Fruit fly (Drosophila melanogaster) whole organism, embryonic: ENCODE results near the gene CG32192.

Experiments
- Atf-2 ChIP-seq: fragments of 200-800 bp; sonication (Bioruptor generic); optimal IDR thresholded peaks from 2 replicates; lab custom pipeline; 2016; ENCODE audit warnings: missing biosample characterization, missing genetic modification characterization
- C15 ChIP-seq: fragments of 200-800 bp; sonication (Bioruptor generic); IDR thresholded peaks from 3 replicates; pipeline ENCODE4 v1.3.6; 2022; ENCODE audit warnings: missing biosample characterization, missing genetic modification characterization
- CG10209 ChIP-seq: fragments of 200-800 bp; sonication (Bioruptor generic); optimal IDR thresholded peaks from 3 replicates; lab custom pipeline; 2017; ENCODE audit warnings: missing biosample characterization, mild to moderate bottlenecking, missing genetic modification characterization, missing genetic modification reagents
- CG10431 ChIP-seq: fragments of 200-800 bp; sonication (Bioruptor generic); optimal IDR thresholded peaks from 3 replicates; lab custom pipeline; 2018; ENCODE audit warnings: missing biosample characterization, mild to moderate bottlenecking, missing genetic modification characterization
- CG10462 ChIP-seq: fragments of 200-800 bp; sonication (Bioruptor generic); optimal IDR thresholded peaks from 2 replicates; lab custom pipeline; 2016; ENCODE audit warnings: missing biosample characterization, missing genetic modification characterization
- CG11085 ChIP-seq: fragments of 200-800 bp; sonication (Bioruptor generic); IDR thresholded peaks from 2 replicates; pipeline ENCODE4 v1.3.6; 2022; ENCODE audit warnings: missing biosample characterization, missing genetic modification characterization
- CG13287 ChIP-seq: fragments of 200-800 bp; sonication (Bioruptor generic); IDR thresholded peaks from 2 replicates; pipeline ENCODE4 v1.3.6; 2022; ENCODE audit warnings: missing biosample characterization, missing genetic modification characterization; ENCODE audit not compliant: partially characterized antibody
- CG14014 ChIP-seq: fragments of 200-800 bp; sonication (Bioruptor generic); IDR thresholded peaks from 2 replicates; pipeline ENCODE4 v1.3.6; 2022; ENCODE audit warnings: missing biosample characterization, missing genetic modification characterization
- CG14441 ChIP-seq: fragments of 200-800 bp; sonication (Bioruptor generic); IDR thresholded peaks from 2 replicates; pipeline ENCODE4 v1.3.6; 2022; ENCODE audit warnings: missing biosample characterization, missing genetic modification characterization
- CG1602 ChIP-seq: fragments of 200-800 bp; sonication (Bioruptor generic); optimal IDR thresholded peaks from 3 replicates; lab custom pipeline; 2016; ENCODE audit warnings: missing biosample characterization, missing genetic modification characterization
- CG1647 ChIP-seq: fragments of 200-800 bp; sonication (Bioruptor generic); optimal IDR thresholded peaks from 3 replicates; lab custom pipeline; 2016; ENCODE audit warnings: missing biosample characterization, missing genetic modification characterization
- CG16815 ChIP-seq: fragments of 200-800 bp; sonication (Bioruptor generic); optimal IDR thresholded peaks from 3 replicates; lab custom pipeline; 2017; ENCODE audit warnings: missing biosample characterization, mild to moderate bottlenecking, missing genetic modification characterization
- CG17186 ChIP-seq: fragments of 200-800 bp; sonication (Bioruptor generic); optimal IDR thresholded peaks from 3 replicates; lab custom pipeline; 2017; ENCODE audit warnings: missing biosample characterization, missing genetic modification reagents, missing genetic modification characterization
- CG18619 ChIP-seq: fragments of 200-800 bp; sonication (Bioruptor generic); optimal IDR thresholded peaks from 3 replicates; lab custom pipeline; 2017; ENCODE audit warnings: missing biosample characterization, mild to moderate bottlenecking, missing genetic modification characterization
- CG2889 ChIP-seq: fragments of 200-800 bp; sonication (Bioruptor generic); IDR thresholded peaks from 3 replicates; pipeline ENCODE4 v1.3.6; 2022; ENCODE audit warnings: missing biosample characterization, missing genetic modification characterization
- CG3847 ChIP-seq: fragments of 200-800 bp; sonication (Bioruptor generic); IDR thresholded peaks from 2 replicates; pipeline ENCODE4 v1.3.6; 2022; ENCODE audit warnings: missing biosample characterization, missing genetic modification characterization
- CG4282 ChIP-seq: fragments of 200-800 bp; sonication (Bioruptor generic); optimal IDR thresholded peaks from 2 replicates; lab custom pipeline; 2016; ENCODE audit warnings: missing biosample characterization, missing genetic modification characterization
- CG43689 ChIP-seq: fragments of 200-800 bp; sonication (Bioruptor generic); IDR thresholded peaks from 2 replicates; pipeline ENCODE4 v1.3.6; 2022; ENCODE audit warnings: missing biosample characterization, missing genetic modification characterization
- CG4707 ChIP-seq: fragments of 200-800 bp; sonication (Bioruptor generic); optimal IDR thresholded peaks from 2 replicates; lab custom pipeline; 2018; ENCODE audit warnings: missing biosample characterization, mild to moderate bottlenecking, missing genetic modification characterization, moderate library complexity
- CG4854 ChIP-seq: fragments of 200-800 bp; sonication (Bioruptor generic); optimal IDR thresholded peaks from 2 replicates; lab custom pipeline; 2016; ENCODE audit warnings: missing biosample characterization, missing genetic modification characterization, inconsistent platforms
- CG5953 ChIP-seq: fragments of 200-800 bp; sonication (Bioruptor generic); IDR thresholded peaks from 2 replicates; pipeline ENCODE4 v1.3.6; 2022; ENCODE audit warnings: missing biosample characterization, missing genetic modification characterization
- CG7372 ChIP-seq: fragments of 200-800 bp; sonication (Bioruptor generic); IDR thresholded peaks from 2 replicates; pipeline ENCODE4 v1.3.6; 2022; ENCODE audit warnings: missing biosample characterization, missing genetic modification characterization
- CG7839 ChIP-seq: fragments of 200-800 bp; sonication (Bioruptor generic); optimal IDR thresholded peaks from 3 replicates; lab custom pipeline; 2018; ENCODE audit warnings: missing biosample characterization, mild to moderate bottlenecking, missing genetic modification characterization, moderate library complexity
- CG8944 ChIP-seq: fragments of 200-800 bp; sonication (Bioruptor generic); optimal IDR thresholded peaks from 3 replicates; lab custom pipeline; 2016; ENCODE audit warnings: missing biosample characterization, missing genetic modification characterization
- CG9437 ChIP-seq: fragments of 200-800 bp; sonication (Bioruptor generic); optimal IDR thresholded peaks from 2 replicates; lab custom pipeline; 2018; ENCODE audit warnings: missing biosample characterization, mild to moderate bottlenecking, missing genetic modification characterization
- Dref ChIP-seq: fragments of 200-800 bp; sonication (Bioruptor generic); IDR thresholded peaks from 2 replicates; pipeline ENCODE4 v1.3.6; 2022; ENCODE audit warnings: missing biosample characterization, missing genetic modification characterization
- Ets65A ChIP-seq: fragments of 200-800 bp; sonication (Bioruptor generic); peaks from one replicate; lab custom pipeline; 2016; ENCODE audit warnings: missing biosample characterization, missing genetic modification characterization
- Gug ChIP-seq: fragments of 200-800 bp; sonication (Bioruptor generic); IDR thresholded peaks from 4 replicates; pipeline ENCODE4 v1.3.6; 2022; ENCODE audit warnings: missing biosample characterization, missing genetic modification characterization
- HLH3B ChIP-seq: fragments of 200-800 bp; sonication (Bioruptor generic); IDR thresholded peaks from 2 replicates; pipeline ENCODE4 v1.3.6; 2022; ENCODE audit warnings: missing biosample characterization, missing genetic modification characterization
- HLH4C ChIP-seq: fragments of 200-800 bp; sonication (Bioruptor generic); IDR thresholded peaks from 3 replicates; pipeline ENCODE4 v1.3.6; 2022; ENCODE audit warnings: missing biosample characterization, missing genetic modification characterization; ENCODE audit not compliant: partially characterized antibody
- HmgZ ChIP-seq: fragments of 200-800 bp; sonication (Bioruptor generic); optimal IDR thresholded peaks from 2 replicates; lab custom pipeline; 2018; ENCODE audit warnings: missing biosample characterization, mild to moderate bottlenecking, missing genetic modification characterization
- Lhr ChIP-seq: fragments of 200-800 bp; sonication (Bioruptor generic); optimal IDR thresholded peaks from 3 replicates; lab custom pipeline; 2017; ENCODE audit warnings: mild to moderate bottlenecking, missing biosample characterization, missing genetic modification reagents, missing genetic modification characterization
- Mrtf ChIP-seq: fragments of 200-800 bp; sonication (Bioruptor generic); IDR thresholded peaks from 3 replicates; pipeline ENCODE4 v1.3.6; 2022; ENCODE audit warnings: missing biosample characterization, missing genetic modification characterization
- NC2α ChIP-seq: fragments of 200-800 bp; sonication (Bioruptor generic); optimal IDR thresholded peaks from 2 replicates; lab custom pipeline; 2016; ENCODE audit warnings: missing biosample characterization, missing genetic modification characterization
- NfI ChIP-seq: fragments of 200-800 bp; sonication (Bioruptor generic); optimal IDR thresholded peaks from 3 replicates; lab custom pipeline; 2018; ENCODE audit warnings: missing biosample characterization, mild to moderate bottlenecking, missing genetic modification characterization, moderate library complexity
- Sry-δ ChIP-seq: fragments of 200-800 bp; sonication (Bioruptor generic); optimal IDR thresholded peaks from 2 replicates; lab custom pipeline; 2016; ENCODE audit warnings: missing biosample characterization, missing genetic modification characterization
- Taf1 ChIP-seq: fragments of 200-800 bp; sonication (Bioruptor generic); IDR thresholded peaks from 2 replicates; pipeline ENCODE4 v1.3.6; 2022; ENCODE audit warnings: missing biosample characterization, missing genetic modification characterization
- al ChIP-seq: fragments of 200-800 bp; sonication (Bioruptor generic); IDR thresholded peaks from 2 replicates; pipeline ENCODE4 v1.3.6; 2022; ENCODE audit warnings: missing biosample characterization, missing genetic modification characterization
- bab2 ChIP-seq: fragments of 200-800 bp; sonication (Bioruptor generic); optimal IDR thresholded peaks from 2 replicates; lab custom pipeline; 2016; ENCODE audit warnings: missing biosample characterization, missing genetic modification characterization
- dm ChIP-seq: fragments of 200-800 bp; sonication (Bioruptor generic); optimal IDR thresholded peaks from 3 replicates; lab custom pipeline; 2016; ENCODE audit warnings: missing biosample characterization, missing genetic modification characterization
- esg ChIP-seq: fragments of 200-800 bp; sonication (Bioruptor generic); conservative IDR thresholded peaks from 2 replicates; pipeline ENCODE4 v1.3.6; 2022; ENCODE audit warnings: missing biosample characterization, missing genetic modification characterization
- fru ChIP-seq: fragments of >200 bp; optimal IDR thresholded peaks from 2 replicates; lab custom pipeline; 2017
- gem ChIP-seq: fragments of 200-800 bp; sonication (Bioruptor generic); optimal IDR thresholded peaks from 2 replicates; lab custom pipeline; 2019; ENCODE audit warnings: missing biosample characterization, mild to moderate bottlenecking, missing genetic modification characterization, moderate library complexity
- ham ChIP-seq: fragments of 200-800 bp; sonication (Bioruptor generic); IDR thresholded peaks from 2 replicates; pipeline ENCODE4 v1.3.6; 2022; ENCODE audit warnings: missing biosample characterization, missing genetic modification characterization
- org-1 ChIP-seq: fragments of 200-800 bp; sonication (Bioruptor generic); optimal IDR thresholded peaks from 2 replicates; lab custom pipeline; 2017; ENCODE audit warnings: missing biosample characterization, missing genetic modification characterization
- p53 ChIP-seq: fragments of 200-800 bp; sonication (Bioruptor generic); optimal IDR thresholded peaks from 2 replicates; lab custom pipeline; 2016; ENCODE audit warnings: missing biosample characterization, missing genetic modification characterization
- stc ChIP-seq: fragments of 200-800 bp; sonication (Bioruptor generic); IDR thresholded peaks from 2 replicates; pipeline ENCODE4 v1.3.6; 2022; ENCODE audit warnings: missing biosample characterization, missing genetic modification characterization
- trem ChIP-seq: fragments of 200-800 bp; optimal IDR thresholded peaks from 3 replicates; lab custom pipeline; 2019; ENCODE audit warnings: missing biosample characterization, mild to moderate bottlenecking, missing genetic modification characterization, moderate library complexity
- trh ChIP-seq: fragments of 200-800 bp; sonication (Bioruptor generic); optimal IDR thresholded peaks from 2 replicates; lab custom pipeline; 2016; ENCODE audit warnings: missing biosample characterization, missing genetic modification characterization
- wor ChIP-seq: fragments of 200-800 bp; sonication (Bioruptor generic); IDR thresholded peaks from 2 replicates; pipeline ENCODE4 v1.3.6; 2022; ENCODE audit warnings: missing biosample characterization, missing genetic modification characterization
- z ChIP-seq: fragments of 200-800 bp; sonication (Bioruptor generic); IDR thresholded peaks from 3 replicates; pipeline ENCODE4 v1.3.6; 2022; ENCODE audit warnings: missing biosample characterization, missing genetic modification characterization

CG32192 gene

DNA sequence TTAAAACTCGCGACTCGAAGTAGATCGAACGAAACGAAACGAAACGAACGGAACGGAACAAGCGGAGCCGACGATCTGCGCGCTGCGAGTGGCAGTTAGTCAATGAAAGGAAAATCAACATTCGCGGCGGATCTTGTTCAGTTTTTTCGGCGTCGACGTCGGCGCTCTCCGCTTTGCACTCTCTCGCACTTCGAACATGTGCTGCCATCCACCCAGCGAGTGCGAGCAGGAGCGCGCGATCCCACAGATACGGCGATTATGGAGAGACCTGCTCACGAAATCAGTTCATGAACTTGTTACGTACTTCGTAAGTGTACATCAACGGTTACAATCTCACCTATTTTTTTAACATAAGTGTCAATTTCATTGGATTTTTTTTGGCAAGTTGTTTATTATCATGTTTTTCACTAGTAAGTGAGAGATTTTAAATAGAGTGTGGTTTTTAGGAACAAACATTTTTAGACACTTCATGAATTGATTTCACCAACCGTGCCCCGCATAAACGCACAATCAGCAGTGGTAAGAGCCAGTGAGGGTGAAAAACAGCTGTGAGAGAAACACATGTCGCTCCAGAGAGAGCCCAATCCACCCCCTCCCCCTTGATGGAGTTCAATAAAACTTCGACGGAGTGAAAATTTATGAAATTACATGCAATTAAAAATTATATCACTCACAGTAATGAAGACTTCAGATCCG, 40.6 kb upstream of the CG32192 start (continued):
- TF ChIP-seq CG4854 (GFP tag; lab: Kevin White, UChicago) (peak; percentile 89), Taf1 (peak; percentile 70), HLH3B (GFP tag; lab: Robert Waterston, UW) (peak; percentile 87), CG3847 (GFP tag; lab: Robert Waterston, UW) (peak; percentile 79), CG18619 (GFP tag; lab: Kevin White, UChicago) (peak; percentile 94), CG4707 (GFP tag; lab: Kevin White, UChicago) (peak; percentile 78), bab2 (GFP tag; lab: Kevin White, UChicago) (peak; percentile 91), fru (lab: Kevin White, UChicago) (no peak), z (GFP tag; lab: Robert Waterston, UW) (peak; percentile 53; the same call in 2 of the 3 replicates), Atf-2 (GFP tag; lab: Kevin White, UChicago) (peak; percentile 92), CG10209 (GFP tag; lab: Kevin White, UChicago) (peak; percentile 93), Dref (no peak), CG14014 (GFP tag; lab: Robert Waterston, UW) (peak; percentile 79), HLH4C (GFP tag; lab: Robert Waterston, UW) (0 out of 3 replicates have a peak, but pooled peaks have one; percentile 12), ham (GFP tag; lab: Robert Waterston, UW) (no peak), HmgZ (tag; lab: Kevin White, UChicago) (peak; percentile 93), Lhr (GFP tag; lab: Kevin White, UChicago) (peak; percentile 82), CG14441 (GFP tag; lab: Robert Waterston, UW) (peak; percentile 75), gem (tag; lab: Kevin White, UChicago) (peak; percentile 95), CG16815 (peak; percentile 83), stc (GFP tag; lab: Robert Waterston, UW) (peak; percentile 90), CG17186 (peak; percentile 79), CG2889 (GFP tag; lab: Robert Waterston, UW) (peak; percentile 65; the same call in 2 of the 3 replicates), al (GFP tag; lab: Robert Waterston, UW) (peak; percentile 77), NfI (GFP tag; lab: Kevin White, UChicago) (peak; percentile 88), CG10462 (peak; percentile 92), Gug (GFP tag; lab: Robert Waterston, UW) (peak; percentile 28; the same call in 3 of the 4 replicates), CG10431 (peak; percentile 79), CG9437 (peak; percentile 95), Mrtf (GFP tag; lab: Robert Waterston, UW) (peak; percentile 75), esg (peak; percentile 88), CG43689 (GFP tag; lab: Robert Waterston, UW) (0 out of 2 replicates have a peak, but pooled peaks have one; percentile 11), CG7372 (GFP tag; lab: Robert Waterston, UW) (peak; percentile 84), CG5953 (GFP tag; lab: Robert Waterston, UW) (peak; percentile 69; the same call in 1 of the 2 replicates), CG7839 (tag; lab: Kevin White, UChicago) (peak; percentile 95), CG13287 (GFP tag; lab: Robert Waterston, UW) (peak; percentile 47; the same call in 1 of the 2 replicates), trem (peak; percentile 90), CG1602 (peak; percentile 87), CG4282 (GFP tag; lab: Kevin White, UChicago) (peak; percentile 74), org-1 (peak; percentile 89), CG8944 (GFP tag; lab: Kevin White, UChicago) (peak; percentile 88), Ets65A (peak; percentile 98), CG1647 (GFP tag; lab: Kevin White, UChicago) (peak; percentile 86), trh (GFP tag; lab: Kevin White, UChicago) (peak; percentile 2), NC2α (GFP tag; lab: Kevin White, UChicago) (peak; percentile 84), p53 (peak; percentile 55), wor (GFP tag; lab: Robert Waterston, UW) (peak; percentile 78), C15 (GFP tag; lab: Robert Waterston, UW) (peak; percentile 42; the same call in 1 of the 3 replicates), Sry-δ (GFP tag; lab: Kevin White, UChicago) (peak; percentile 62), CG11085 (no peak), dm (GFP tag; lab: Kevin White, UChicago) (peak; percentile 93)
